Fruit fly (Drosophila melanogaster): ENCODE measurements around the gene CG12289.

DNA sequence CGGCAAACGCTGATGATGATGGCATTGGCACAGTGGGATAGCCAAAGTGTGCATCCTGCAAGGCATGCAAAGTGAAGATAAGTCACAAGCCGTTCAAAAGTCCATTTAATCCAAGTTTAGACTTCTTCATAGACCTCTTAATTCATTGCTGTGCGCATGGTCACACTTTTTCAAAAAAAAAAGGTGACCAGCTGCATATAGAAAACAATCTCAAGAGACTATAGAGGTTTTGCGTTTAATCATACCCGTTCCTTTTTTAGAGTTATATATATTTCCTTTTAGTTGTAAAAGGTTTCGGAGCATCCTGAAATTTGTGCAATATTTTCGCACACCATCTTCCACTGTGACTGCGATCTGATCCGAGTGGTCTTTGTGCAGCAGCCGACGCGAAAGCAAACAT, 43.8 kb downstream of the CG12289 start:
- no peak for TF ChIP-seq ttk (optimal IDR thresholded peaks at IDR 0.05)
- no peak for TF ChIP-seq Sin3A (optimal IDR thresholded peaks at IDR 0.05)
- no peak for TF ChIP-seq h (optimal IDR thresholded peaks at IDR 0.05)
- TF ChIP-seq psq (optimal IDR thresholded peaks at IDR 0.05): no peak
- TF ChIP-seq Myc (optimal IDR thresholded peaks at IDR 0.05): no peak

All from Kc167 (cell line).